Worm (Caenorhabditis elegans) whole organism, young adult: ENCODE results near the gene tag-321.

Experiments
- F37B4.10 ChIP-seq: fragments of 200-800 bp; sonication (Bioruptor generic); IDR thresholded peaks from 2 replicates; pipeline ENCODE4 v1.3.6; 2022; ENCODE audit warnings: missing genetic modification characterization, missing compliant biosample characterization
- F57C9.4 ChIP-seq: sonication (generic microtip); optimal IDR thresholded peaks from 2 replicates; lab custom pipeline; 2017; ENCODE audit warnings: mild to moderate bottlenecking, missing genetic modification characterization, missing compliant biosample characterization
- akir-1 ChIP-seq: fragments of 200-800 bp; sonication (Bioruptor generic); optimal IDR thresholded peaks from 2 replicates; lab custom pipeline; 2018; ENCODE audit warnings: mild to moderate bottlenecking, missing genetic modification characterization, moderate library complexity, missing compliant biosample characterization
- ama-1 ChIP-seq, 3 experiments: fragments of 150-350 bp in 1 of 3; sonication (generic microtip) in 2 of 3; optimal IDR thresholded peaks; 2 replicates each; lab custom pipeline; 2014 to 2018; ENCODE audit warnings: missing biosample characterization in 2 of 3, missing genetic modification characterization in 2 of 3, missing genetic modification reagents in 2 of 3
- attf-3 ChIP-seq: fragments of 200-800 bp; sonication (Bioruptor generic); conservative IDR thresholded peaks from 2 replicates; pipeline ENCODE4 v1.3.6; 2022; ENCODE audit warnings: missing genetic modification reagents, missing genetic modification characterization, missing compliant biosample characterization
- gei-17 ChIP-seq: fragments of 200-800 bp; sonication (Bioruptor generic); optimal IDR thresholded peaks from 2 replicates; lab custom pipeline; 2018; ENCODE audit warnings: mild to moderate bottlenecking, missing genetic modification characterization, missing compliant biosample characterization
- unc-130 ChIP-seq: sonication (generic microtip); optimal IDR thresholded peaks from 2 replicates; lab custom pipeline; 2016; ENCODE audit warnings: missing genetic modification reagents, missing genetic modification characterization, missing compliant biosample characterization
- unc-62 ChIP-seq: fragments of 150-350 bp; optimal IDR thresholded peaks from 2 replicates; lab custom pipeline; 2014; ENCODE audit warnings: missing biosample characterization, missing genetic modification reagents, missing genetic modification characterization

ce11 chrIV:7830151-7830550 is 46.5 kb upstream of the tag-321 start, which contains the start of gene mvb-12:
- TF ChIP-seq attf-3 (no peak), gei-17 (GFP tag; lab: Kevin White, UChicago) (no peak), F57C9.4 (tag; lab: Kevin White, UChicago) (no peak), unc-62 (GFP tag; lab: Kevin White, UChicago) (no peak), unc-130 (GFP tag; lab: Kevin White, UChicago) (no peak), F37B4.10 (GFP tag; lab: Robert Waterston, UW) (no peak), akir-1 (GFP tag; lab: Kevin White, UChicago) (no peak), ama-1 (optimal IDR thresholded peaks at IDR 0.05; lab: Kevin White, UChicago) (no peak), ama-1 (GFP tag; optimal IDR thresholded peaks at IDR 0.05; lab: Kevin White, UChicago) (no peak)
